Worm (Caenorhabditis elegans) whole organism, young adult: ENCODE results near the gene atgp-1.

Source experiments
- him-1 ChIP-seq: sonication (generic microtip); optimal IDR thresholded peaks from 2 replicates; lab custom pipeline; 2016; ENCODE audit warnings: missing genotype, missing genetic modification reagents, missing genetic modification characterization, missing compliant biosample characterization
- hmg-20 ChIP-seq: fragments of 200-800 bp; sonication (Bioruptor generic); IDR thresholded peaks from 2 replicates; pipeline ENCODE4 v1.3.6; 2022; ENCODE audit warnings: missing genetic modification reagents, missing genetic modification characterization, missing compliant biosample characterization
- lsy-27 ChIP-seq: sonication (generic microtip); optimal IDR thresholded peaks from 2 replicates; lab custom pipeline; 2017; ENCODE audit warnings: missing genetic modification characterization, mild to moderate bottlenecking, missing compliant biosample characterization, antibody characterized with exemption, missing genotype, borderline replicate concordance; ENCODE audit not compliant: insufficient read depth
- mes-4 ChIP-seq: sonication (generic microtip); optimal IDR thresholded peaks from 2 replicates; lab custom pipeline; 2016; ENCODE audit warnings: missing genotype, missing genetic modification characterization, missing compliant biosample characterization
- snpc-4 ChIP-seq, 5 experiments: fragments of 150-350 bp in 1 of 5; sonication (generic microtip) in 4 of 5; optimal IDR thresholded peaks; 2 replicates each; lab custom pipeline; 2014 to 2018; ENCODE audit warnings: missing genetic modification characterization in 5 of 5, missing biosample characterization in 3 of 5, antibody characterized with exemption in 2 of 5, mild to moderate bottlenecking in 2 of 5, missing compliant biosample characterization in 2 of 5, missing genotype in 2 of 5, moderate library complexity in 2 of 5, missing genetic modification reagents in 1 of 5

- TF ChIP-seq lsy-27 (tag; lab: Kevin White, UChicago) (no peak), mes-4 (no peak), snpc-4 (GFP tag; optimal IDR thresholded peaks at IDR 0.05; lab: Kevin White, UChicago) (no peak), snpc-4 (tag; optimal IDR thresholded peaks at IDR 0.05; lab: Kevin White, UChicago) (no peak), him-1 (tag; lab: Kevin White, UChicago) (no peak), hmg-20 (GFP tag; lab: Robert Waterston, UW) (no peak)
Observed at ce11 chrIV:17248538-17248937, 20.6 kb upstream of the atgp-1 start.
